Fruit fly (Drosophila melanogaster) whole organism, embryonic: Measurements from ENCODE around the gene enc.

Experiments
- ATbp ChIP-seq: fragments of 200-800 bp; sonication (Bioruptor generic); optimal IDR thresholded peaks from 2 replicates; lab custom pipeline; 2017; ENCODE audit warnings: missing biosample characterization, mild to moderate bottlenecking, missing genetic modification characterization, missing genetic modification reagents
- Abd-B ChIP-seq: fragments of 200-800 bp; sonication (Bioruptor generic); optimal IDR thresholded peaks from 2 replicates; lab custom pipeline; 2018; ENCODE audit warnings: missing biosample characterization, mild to moderate bottlenecking, missing genetic modification characterization, moderate library complexity
- Awh ChIP-seq: fragments of 200-800 bp; sonication (Bioruptor generic); IDR thresholded peaks from 2 replicates; pipeline ENCODE4, ENCODE4 v1.3.6; 2022; ENCODE audit warnings: missing biosample characterization, missing genetic modification characterization
- CG10209 ChIP-seq: fragments of 200-800 bp; sonication (Bioruptor generic); optimal IDR thresholded peaks from 3 replicates; lab custom pipeline; 2017; ENCODE audit warnings: missing biosample characterization, mild to moderate bottlenecking, missing genetic modification characterization, missing genetic modification reagents
- CG10366 ChIP-seq: fragments of 200-800 bp; sonication (Bioruptor generic); IDR thresholded peaks from 2 replicates; pipeline ENCODE4 v1.3.6; 2022; ENCODE audit warnings: missing biosample characterization, missing genetic modification characterization
- CG10959 ChIP-seq: fragments of 200-800 bp; sonication (Bioruptor generic); IDR thresholded peaks from 2 replicates; pipeline ENCODE4 v1.3.6; 2022; ENCODE audit warnings: missing biosample characterization, missing genetic modification characterization
- CG12219 ChIP-seq: fragments of 200-800 bp; sonication (Bioruptor generic); optimal IDR thresholded peaks from 3 replicates; lab custom pipeline; 2018; ENCODE audit warnings: missing biosample characterization, mild to moderate bottlenecking, missing genetic modification characterization
- CG12769 ChIP-seq: fragments of 200-800 bp; sonication (Bioruptor generic); optimal IDR thresholded peaks from 2 replicates; lab custom pipeline; 2019; ENCODE audit warnings: missing biosample characterization, mild to moderate bottlenecking, missing genetic modification characterization, moderate library complexity
- CG13894 ChIP-seq: fragments of 200-800 bp; sonication (Bioruptor generic); optimal IDR thresholded peaks from 3 replicates; lab custom pipeline; 2018; ENCODE audit warnings: missing biosample characterization, mild to moderate bottlenecking, missing genetic modification characterization, moderate library complexity
- CG14667 ChIP-seq: fragments of 200-800 bp; sonication (Bioruptor generic); IDR thresholded peaks from 2 replicates; pipeline ENCODE4 v1.3.6; 2022; ENCODE audit warnings: missing biosample characterization, missing genetic modification characterization
- CG16813 ChIP-seq: fragments of 200-800 bp; sonication (Bioruptor generic); IDR thresholded peaks from 3 replicates; pipeline ENCODE4 v1.3.6; 2022; ENCODE audit warnings: missing biosample characterization, missing genetic modification characterization; ENCODE audit not compliant: partially characterized antibody
- CG17359 ChIP-seq: fragments of 200-800 bp; sonication (Bioruptor generic); optimal IDR thresholded peaks from 3 replicates; lab custom pipeline; 2018; ENCODE audit warnings: missing biosample characterization, mild to moderate bottlenecking, missing genetic modification characterization, moderate library complexity
- CG17361 ChIP-seq: fragments of 200-800 bp; sonication (Bioruptor generic); IDR thresholded peaks from 3 replicates; pipeline ENCODE4 v1.3.6; 2022; ENCODE audit warnings: missing biosample characterization, missing genetic modification characterization
- CG18011 ChIP-seq: fragments of 200-800 bp; sonication (Bioruptor generic); optimal IDR thresholded peaks from 2 replicates; lab custom pipeline; 2017; ENCODE audit warnings: missing biosample characterization, missing genetic modification characterization, mild to moderate bottlenecking, moderate library complexity, missing genotype
- CG18476 ChIP-seq: fragments of 200-800 bp; sonication (Bioruptor generic); optimal IDR thresholded peaks from 2 replicates; lab custom pipeline; 2016; ENCODE audit warnings: missing biosample characterization, mild to moderate bottlenecking, missing genetic modification characterization
- CG2120 ChIP-seq: fragments of 200-800 bp; sonication (Bioruptor generic); optimal IDR thresholded peaks from 3 replicates; lab custom pipeline; 2016; ENCODE audit warnings: missing biosample characterization, missing genetic modification characterization
- CG2129 ChIP-seq: fragments of 200-800 bp; sonication (Bioruptor generic); IDR thresholded peaks from 2 replicates; pipeline ENCODE4 v1.3.6; 2022; ENCODE audit warnings: missing biosample characterization, missing genetic modification characterization; ENCODE audit not compliant: partially characterized antibody
- CG4360 ChIP-seq: fragments of 200-800 bp; sonication (Bioruptor generic); IDR thresholded peaks from 2 replicates; pipeline ENCODE4 v1.3.6; 2022; ENCODE audit warnings: missing biosample characterization, missing genetic modification characterization
- CG43689 ChIP-seq: fragments of 200-800 bp; sonication (Bioruptor generic); IDR thresholded peaks from 2 replicates; pipeline ENCODE4 v1.3.6; 2022; ENCODE audit warnings: missing biosample characterization, missing genetic modification characterization
- CG8944 ChIP-seq: fragments of 200-800 bp; sonication (Bioruptor generic); optimal IDR thresholded peaks from 3 replicates; lab custom pipeline; 2016; ENCODE audit warnings: missing biosample characterization, missing genetic modification characterization
- CG9727 ChIP-seq: fragments of 200-800 bp; sonication (Bioruptor generic); optimal IDR thresholded peaks from 3 replicates; lab custom pipeline; 2017; ENCODE audit warnings: missing biosample characterization, mild to moderate bottlenecking, missing genetic modification characterization
- CG9932 ChIP-seq: fragments of 200-800 bp; sonication (Bioruptor generic); IDR thresholded peaks from 2 replicates; pipeline ENCODE4 v1.3.6; 2022; ENCODE audit warnings: missing biosample characterization, missing genetic modification characterization
- Gug ChIP-seq: fragments of 200-800 bp; sonication (Bioruptor generic); IDR thresholded peaks from 4 replicates; pipeline ENCODE4 v1.3.6; 2022; ENCODE audit warnings: missing biosample characterization, missing genetic modification characterization
- Hmr ChIP-seq: fragments of 200-800 bp; sonication (Bioruptor generic); optimal IDR thresholded peaks from 3 replicates; lab custom pipeline; 2017; ENCODE audit warnings: mild to moderate bottlenecking, missing biosample characterization, missing genetic modification reagents, missing genetic modification characterization
- Hr39 ChIP-seq: fragments of >200 bp; optimal IDR thresholded peaks from 2 replicates; lab custom pipeline; 2017
- Pdp1 ChIP-seq, 2 experiments: fragments of 200-800 bp; sonication (Bioruptor generic); optimal IDR thresholded peaks; 3 replicates each; lab custom pipeline; 2016; ENCODE audit warnings: missing biosample characterization in 2 of 2, missing genetic modification characterization in 2 of 2, mild to moderate bottlenecking in 1 of 2, moderate library complexity in 1 of 2
- Rfx ChIP-seq: fragments of 200-800 bp; sonication (Bioruptor generic); IDR thresholded peaks from 2 replicates; pipeline ENCODE4 v1.3.6; 2022; ENCODE audit warnings: missing biosample characterization, missing genetic modification characterization
- Sox102F ChIP-seq: fragments of 200-800 bp; sonication (Bioruptor generic); optimal IDR thresholded peaks from 2 replicates; lab custom pipeline; 2018; ENCODE audit warnings: missing biosample characterization, mild to moderate bottlenecking, missing genetic modification characterization, moderate library complexity
- Usf ChIP-seq: fragments of 200-800 bp; sonication (Bioruptor generic); optimal IDR thresholded peaks from 2 replicates; lab custom pipeline; 2017; ENCODE audit warnings: missing genotype, missing biosample characterization, missing genetic modification characterization
- abd-A ChIP-seq: fragments of 200-800 bp; sonication (Bioruptor generic); optimal IDR thresholded peaks from 3 replicates; lab custom pipeline; 2019; ENCODE audit warnings: missing biosample characterization, mild to moderate bottlenecking, missing genetic modification characterization, moderate library complexity
- chinmo ChIP-seq: fragments of 200-800 bp; sonication (Bioruptor generic); IDR thresholded peaks from 4 replicates; pipeline ENCODE4 v1.3.6; 2022; ENCODE audit warnings: missing biosample characterization, missing genetic modification characterization; ENCODE audit not compliant: partially characterized antibody
- chm ChIP-seq: fragments of 200-800 bp; sonication (Bioruptor generic); IDR thresholded peaks from 2 replicates; pipeline ENCODE4 v1.3.6; 2022; ENCODE audit warnings: missing biosample characterization, missing genetic modification characterization
- dan ChIP-seq: fragments of 200-800 bp; sonication (Bioruptor generic); IDR thresholded peaks from 2 replicates; pipeline ENCODE4 v1.3.6; 2022; ENCODE audit warnings: missing biosample characterization, missing genetic modification characterization
- dysf ChIP-seq: fragments of 200-800 bp; sonication (Bioruptor generic); IDR thresholded peaks from 3 replicates; pipeline ENCODE4 v1.3.6; 2022; ENCODE audit warnings: missing biosample characterization, missing genetic modification characterization
- en ChIP-seq: fragments of 200-800 bp; sonication (Bioruptor generic); optimal IDR thresholded peaks from 2 replicates; lab custom pipeline; 2016; ENCODE audit warnings: missing biosample characterization, missing genetic modification characterization
- fd3F ChIP-seq: fragments of 200-800 bp; sonication (Bioruptor generic); optimal IDR thresholded peaks from 2 replicates; lab custom pipeline; 2018; ENCODE audit warnings: missing biosample characterization, mild to moderate bottlenecking, missing genetic modification characterization, moderate library complexity
- fd96Cb ChIP-seq: fragments of 200-800 bp; sonication (Bioruptor generic); optimal IDR thresholded peaks from 2 replicates; lab custom pipeline; 2018; ENCODE audit warnings: missing biosample characterization, mild to moderate bottlenecking, missing genetic modification characterization, moderate library complexity
- ham ChIP-seq: fragments of 200-800 bp; sonication (Bioruptor generic); IDR thresholded peaks from 2 replicates; pipeline ENCODE4 v1.3.6; 2022; ENCODE audit warnings: missing biosample characterization, missing genetic modification characterization
- ind ChIP-seq: fragments of 200-800 bp; sonication (Bioruptor generic); optimal IDR thresholded peaks from 3 replicates; lab custom pipeline; 2016; ENCODE audit warnings: missing biosample characterization, missing genetic modification characterization
- jing ChIP-seq: fragments of 200-800 bp; sonication (Bioruptor generic); optimal IDR thresholded peaks from 2 replicates; lab custom pipeline; 2018; ENCODE audit warnings: missing biosample characterization, mild to moderate bottlenecking, missing genetic modification characterization
- row ChIP-seq: fragments of 200-800 bp; sonication (Bioruptor generic); IDR thresholded peaks from 3 replicates; pipeline ENCODE4 v1.3.6; 2022; ENCODE audit warnings: missing biosample characterization, missing genetic modification characterization
- sd ChIP-seq: fragments of 200-800 bp; sonication (Bioruptor generic); optimal IDR thresholded peaks from 3 replicates; lab custom pipeline; 2018; ENCODE audit warnings: missing biosample characterization, mild to moderate bottlenecking, missing genetic modification characterization, moderate library complexity
- toy ChIP-seq: fragments of 200-800 bp; sonication (Bioruptor generic); IDR thresholded peaks from 2 replicates; pipeline ENCODE4 v1.3.6; 2022; ENCODE audit warnings: missing biosample characterization, missing genetic modification characterization
- vvl ChIP-seq: fragments of 200-800 bp; sonication (Bioruptor generic); IDR thresholded peaks from 2 replicates; pipeline ENCODE4 v1.3.6; 2022; ENCODE audit warnings: missing biosample characterization, missing genetic modification characterization
- zf30C ChIP-seq: fragments of 200-800 bp; sonication (Bioruptor generic); optimal IDR thresholded peaks from 3 replicates; lab custom pipeline; 2018; ENCODE audit warnings: missing biosample characterization, mild to moderate bottlenecking, missing genetic modification characterization

The enc gene

DNA sequence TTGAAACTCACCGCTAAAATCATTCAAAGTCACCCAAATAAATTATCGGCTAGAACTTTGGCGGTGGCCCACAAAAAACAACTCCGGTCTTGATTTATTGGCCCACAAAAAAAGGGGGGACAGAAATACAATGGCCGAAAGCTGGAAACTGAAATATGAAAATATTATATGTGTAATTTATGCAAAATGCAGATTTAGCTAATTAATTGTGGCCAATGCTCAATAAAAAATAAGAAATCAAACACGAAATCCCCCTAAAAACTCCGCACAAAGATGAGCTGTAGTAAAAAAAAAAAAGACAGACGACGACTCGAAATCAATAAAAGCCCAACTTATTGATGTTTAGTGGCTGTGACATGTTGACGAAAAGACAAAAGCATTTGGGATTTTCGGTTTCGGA, 31.3 kb downstream of the enc start (continued):
- no peak for TF ChIP-seq CG4360 (GFP tag; lab: Robert Waterston, UW)

DNA sequence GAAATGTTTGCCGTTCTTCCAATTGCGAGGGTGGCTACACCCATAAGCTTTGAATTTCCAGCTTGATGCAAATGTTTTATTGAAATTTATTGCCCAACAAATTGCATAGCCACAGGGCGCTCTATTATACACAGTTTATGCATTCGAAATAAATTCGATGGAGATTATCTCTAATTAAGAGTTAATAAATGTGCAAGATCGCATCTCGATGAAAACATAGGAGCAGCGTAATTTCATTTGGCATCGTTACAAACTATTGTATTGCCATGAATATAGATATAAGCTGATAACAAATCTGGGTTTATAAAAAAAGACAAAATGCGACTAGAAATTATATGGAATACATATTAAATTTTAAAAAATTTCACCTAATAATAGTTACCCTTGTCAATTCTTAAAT, 32.0 kb downstream of the enc start:
- TF ChIP-seq CG16813 (GFP tag; lab: Robert Waterston, UW), result no peak
- peak; percentile 11; the same call in 1 of the 2 replicates for TF ChIP-seq vvl (GFP tag; lab: Robert Waterston, UW)
- peak; percentile 95 for TF ChIP-seq Awh (GFP tag; lab: Robert Waterston, UW)

- TF ChIP-seq chinmo (0 out of 4 replicates have a peak, but pooled peaks have one; percentile 67), chm (GFP tag; lab: Robert Waterston, UW) (no peak), CG13894 (tag; lab: Kevin White, UChicago) (peak; percentile 64), sd (tag; lab: Kevin White, UChicago) (peak; percentile 75), abd-A (tag; lab: Kevin White, UChicago) (peak; percentile 76), vvl (GFP tag; lab: Robert Waterston, UW) (peak; percentile 63; the same call in 1 of the 2 replicates), en (no peak), CG12769 (tag; lab: Kevin White, UChicago) (peak; percentile 58), CG18011 (GFP tag; lab: Kevin White, UChicago) (no peak), CG2129 (GFP tag; lab: Robert Waterston, UW) (no peak), CG17359 (tag; lab: Kevin White, UChicago) (no peak)
Observed at dm6 chr3L:3851048-3851447, 32.6 kb downstream of the enc start.

DNA sequence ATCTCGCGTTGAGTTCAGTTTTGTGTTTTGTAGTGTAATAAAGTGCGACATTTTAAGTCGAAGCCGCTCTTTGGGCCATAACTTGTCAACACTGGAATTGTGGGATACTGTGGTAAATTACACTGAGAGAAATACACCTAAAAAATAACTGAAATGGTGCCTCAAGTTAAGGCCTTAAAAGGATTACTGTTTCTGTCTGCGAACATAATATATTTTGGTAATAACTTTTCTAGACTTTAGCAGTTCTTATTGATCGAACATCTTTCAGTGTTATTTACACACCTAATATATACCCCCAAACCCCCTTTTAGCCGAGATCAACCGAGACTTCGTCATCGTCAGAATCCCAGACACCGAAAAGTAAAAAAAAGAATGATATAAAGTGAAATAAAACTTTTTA, 33.4 kb downstream of the enc start:
- no peak for TF ChIP-seq fd3F (GFP tag; lab: Kevin White, UChicago)
- TF ChIP-seq CG2120 (GFP tag; lab: Kevin White, UChicago), result peak; percentile 43
- TF ChIP-seq dan (GFP tag; lab: Robert Waterston, UW), result no peak
- TF ChIP-seq Rfx, result peak; percentile 37; the same call in 1 of the 2 replicates
- TF ChIP-seq Sox102F (GFP tag; lab: Kevin White, UChicago), result peak; percentile 57
- peak; percentile 27 for TF ChIP-seq CG12219
- TF ChIP-seq Hr39 (lab: Kevin White, UChicago), result no peak
- no peak for TF ChIP-seq ham (GFP tag; lab: Robert Waterston, UW)
- 0 out of 4 replicates have a peak, but pooled peaks have one; percentile 11 for TF ChIP-seq Gug (GFP tag; lab: Robert Waterston, UW)
- no peak for TF ChIP-seq CG43689 (GFP tag; lab: Robert Waterston, UW)
- TF ChIP-seq CG10959, result no peak
- TF ChIP-seq CG9932 (GFP tag; lab: Robert Waterston, UW), result peak; percentile 47; the same call in 1 of the 2 replicates
- peak; percentile 48; the same call in 1 of the 3 replicates for TF ChIP-seq CG17361 (GFP tag; lab: Robert Waterston, UW)
- TF ChIP-seq Pdp1 (GFP tag; optimal IDR thresholded peaks at IDR 0.05; lab: Kevin White, UChicago), result peak; percentile 31 to 34
- TF ChIP-seq Usf (GFP tag; lab: Kevin White, UChicago), result no peak
- TF ChIP-seq toy (GFP tag; lab: Robert Waterston, UW), result peak; percentile 42; the same call in 1 of the 2 replicates
- peak; percentile 46; the same call in 2 of the 3 replicates for TF ChIP-seq row (GFP tag; lab: Robert Waterston, UW)
- TF ChIP-seq CG9727 (GFP tag; lab: Kevin White, UChicago), result peak; percentile 41
- peak; percentile 30 for TF ChIP-seq CG10209 (GFP tag; lab: Kevin White, UChicago)
- peak; percentile 33; the same call in 1 of the 2 replicates for TF ChIP-seq CG14667 (GFP tag; lab: Robert Waterston, UW)
- TF ChIP-seq fd96Cb, result peak; percentile 32
- TF ChIP-seq CG10366 (GFP tag; lab: Robert Waterston, UW), result peak; percentile 30; the same call in 1 of the 2 replicates
- TF ChIP-seq zf30C (GFP tag; lab: Kevin White, UChicago), result peak; percentile 15
- peak; percentile 3 for TF ChIP-seq ind (GFP tag; lab: Kevin White, UChicago)
- no peak for TF ChIP-seq CG18476 (GFP tag; lab: Kevin White, UChicago)
- peak; percentile 59 for TF ChIP-seq Abd-B (GFP tag; lab: Kevin White, UChicago)
- 0 out of 3 replicates have a peak, but pooled peaks have one; percentile 25 for TF ChIP-seq dysf
- TF ChIP-seq jing (GFP tag; lab: Kevin White, UChicago), result peak; percentile 4
- peak; percentile 20 for TF ChIP-seq en
- TF ChIP-seq Hmr (GFP tag; lab: Kevin White, UChicago), result no peak
- peak; percentile 42 for TF ChIP-seq CG8944 (GFP tag; lab: Kevin White, UChicago)
- TF ChIP-seq ATbp (GFP tag; lab: Kevin White, UChicago), result peak; percentile 18
